Worm (Caenorhabditis elegans) whole organism, mixed stage, embryonic: ENCODE data around the gene cit-1.2.
"Not testable (repeated sequence)": the region's sequence is repeated elsewhere in the genome, so short reads cannot be mapped to it uniquely, and the experiment has no call there.

Experiments
- bed-3 ChIP-seq: fragments of 200-800 bp; sonication (Bioruptor generic); optimal IDR thresholded peaks from 3 replicates; lab custom pipeline; 2018; ENCODE audit warnings: mild to moderate bottlenecking, missing genetic modification characterization, moderate library complexity, missing compliant biosample characterization
- blmp-1 ChIP-seq: fragments of 150-350 bp; optimal IDR thresholded peaks from 2 replicates; lab custom pipeline; 2014; ENCODE audit warnings: missing biosample characterization, missing genetic modification characterization
- ceh-39 ChIP-seq: fragments of 150-350 bp; optimal IDR thresholded peaks from 2 replicates; lab custom pipeline; 2014; ENCODE audit warnings: missing biosample characterization, missing genetic modification characterization
- ceh-43 ChIP-seq: fragments of 200-800 bp; sonication (Bioruptor generic); optimal IDR thresholded peaks from 2 replicates; lab custom pipeline; 2018; ENCODE audit warnings: mild to moderate bottlenecking, missing genetic modification characterization, moderate library complexity, missing compliant biosample characterization
- ceh-83 ChIP-seq: fragments of 200-800 bp; sonication (Bioruptor generic); optimal IDR thresholded peaks from 2 replicates; lab custom pipeline; 2018; ENCODE audit warnings: mild to moderate bottlenecking, missing genetic modification characterization, missing compliant biosample characterization
- ces-1 ChIP-seq: fragments of 150-350 bp; optimal IDR thresholded peaks from 2 replicates; lab custom pipeline; 2014; ENCODE audit warnings: missing biosample characterization, missing genetic modification reagents, missing genetic modification characterization
- cnd-1 ChIP-seq: fragments of 200-800 bp; sonication (Bioruptor generic); optimal IDR thresholded peaks from 2 replicates; lab custom pipeline; 2018; ENCODE audit warnings: mild to moderate bottlenecking, missing genetic modification characterization, missing compliant biosample characterization
- drap-1 ChIP-seq: fragments of 200-800 bp; sonication (Bioruptor generic); optimal IDR thresholded peaks from 3 replicates; lab custom pipeline; 2018; ENCODE audit warnings: mild to moderate bottlenecking, missing genetic modification characterization, missing compliant biosample characterization
- elt-3 ChIP-seq: fragments of 150-350 bp; optimal IDR thresholded peaks from 2 replicates; lab custom pipeline; 2014; ENCODE audit warnings: missing biosample characterization, missing genetic modification characterization
- flh-1 ChIP-seq: fragments of 200-800 bp; sonication (Bioruptor generic); optimal IDR thresholded peaks from 2 replicates; lab custom pipeline; 2018; ENCODE audit warnings: mild to moderate bottlenecking, missing genetic modification characterization, moderate library complexity, missing compliant biosample characterization
- ham-2 ChIP-seq: fragments of 200-800 bp; sonication (Bioruptor generic); optimal IDR thresholded peaks from 2 replicates; lab custom pipeline; 2018; ENCODE audit warnings: mild to moderate bottlenecking, missing genetic modification characterization, missing compliant biosample characterization
- lsy-2 ChIP-seq: fragments of 150-350 bp; optimal IDR thresholded peaks from 2 replicates; lab custom pipeline; 2014; ENCODE audit warnings: missing biosample characterization, missing genetic modification characterization
- mab-5 ChIP-seq: fragments of 150-350 bp; optimal IDR thresholded peaks from 2 replicates; lab custom pipeline; 2014; ENCODE audit warnings: missing biosample characterization, missing genetic modification characterization
- mep-1 ChIP-seq: fragments of 150-350 bp; optimal IDR thresholded peaks from 2 replicates; lab custom pipeline; 2017; ENCODE audit warnings: missing biosample characterization, missing genetic modification reagents, missing genetic modification characterization, inconsistent platforms
- mls-2 ChIP-seq: sonication (generic microtip); optimal IDR thresholded peaks from 2 replicates; lab custom pipeline; 2016; ENCODE audit warnings: mild to moderate bottlenecking, missing genetic modification characterization, moderate library complexity, missing compliant biosample characterization
- nhr-12 ChIP-seq: fragments of 150-350 bp; optimal IDR thresholded peaks from 2 replicates; lab custom pipeline; 2014; ENCODE audit warnings: missing biosample characterization, missing genetic modification characterization
- nhr-2 ChIP-seq: fragments of 150-350 bp; optimal IDR thresholded peaks from 2 replicates; lab custom pipeline; 2014; ENCODE audit warnings: missing biosample characterization, missing genetic modification characterization
- nhr-237 ChIP-seq: fragments of 150-350 bp; optimal IDR thresholded peaks from 2 replicates; lab custom pipeline; 2014; ENCODE audit warnings: missing biosample characterization, missing genetic modification characterization
- nhr-76 ChIP-seq: sonication (generic microtip); optimal IDR thresholded peaks from 2 replicates; lab custom pipeline; 2017; ENCODE audit warnings: missing biosample characterization, missing genetic modification characterization
- pha-4 ChIP-seq: fragments of 150-350 bp; optimal IDR thresholded peaks from 2 replicates; lab custom pipeline; 2018; ENCODE audit warnings: missing biosample characterization, missing genetic modification reagents, missing genetic modification characterization
- sem-2 ChIP-seq: fragments of 200-800 bp; sonication (Bioruptor generic); optimal IDR thresholded peaks from 2 replicates; lab custom pipeline; 2018; ENCODE audit warnings: mild to moderate bottlenecking, missing genetic modification characterization, missing compliant biosample characterization
- snpc-4 ChIP-seq: fragments of 150-350 bp; optimal IDR thresholded peaks from 2 replicates; lab custom pipeline; 2014; ENCODE audit warnings: missing biosample characterization, missing genetic modification characterization
- sptf-1 ChIP-seq: sonication (generic microtip); optimal IDR thresholded peaks from 2 replicates; lab custom pipeline; 2017; ENCODE audit warnings: mild to moderate bottlenecking, missing genetic modification characterization, moderate library complexity, missing compliant biosample characterization
- tbx-8 ChIP-seq: fragments of 200-800 bp; sonication (Bioruptor generic); optimal IDR thresholded peaks from 2 replicates; lab custom pipeline; 2018; ENCODE audit warnings: mild to moderate bottlenecking, missing genetic modification characterization, moderate library complexity, missing compliant biosample characterization
- unc-39 ChIP-seq: fragments of 150-350 bp; optimal IDR thresholded peaks from 2 replicates; lab custom pipeline; 2014; ENCODE audit warnings: missing biosample characterization, missing genetic modification characterization
- unc-62 ChIP-seq: fragments of 150-350 bp; optimal IDR thresholded peaks from 2 replicates; lab custom pipeline; 2014; ENCODE audit warnings: missing biosample characterization, missing genetic modification reagents, missing genetic modification characterization
- zip-8 ChIP-seq: fragments of 150-350 bp; optimal IDR thresholded peaks from 2 replicates; lab custom pipeline; 2014; ENCODE audit warnings: missing biosample characterization, missing genetic modification characterization

Gene cit-1.2

DNA sequence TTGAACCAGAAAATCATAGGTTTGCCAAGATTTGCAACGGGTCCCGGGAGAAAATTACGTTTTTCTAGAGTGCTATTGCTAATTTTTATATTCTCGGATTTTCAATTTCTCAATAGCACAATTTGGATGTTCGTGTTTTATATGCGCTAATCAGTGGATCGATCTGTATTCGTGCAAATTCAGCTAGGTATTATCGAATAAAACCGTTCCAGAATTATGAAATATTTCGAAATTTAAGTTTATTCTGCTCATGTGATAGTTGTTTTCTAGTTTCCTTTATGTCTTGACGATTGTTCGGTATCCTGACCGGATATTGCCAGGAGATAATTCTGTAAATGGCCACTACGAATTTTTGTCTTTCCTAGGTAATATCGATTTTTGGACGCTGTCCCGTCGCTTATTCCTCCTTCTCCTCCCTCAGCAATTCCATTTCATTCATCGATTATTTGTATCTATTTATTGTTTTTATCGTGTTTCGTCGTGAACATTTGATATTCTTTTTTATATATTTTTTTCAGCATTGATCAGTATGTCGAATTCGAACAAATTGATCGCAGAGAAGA is at the start of gene cit-1.2:
Gene cit-1.2 (plus strand): TSS at position 513 of the 563 bp plus-strand sequence.
- TF ChIP-seq tbx-8 (GFP tag; lab: Kevin White, UChicago) (no peak), bed-3 (GFP tag; lab: Kevin White, UChicago) (no peak), lsy-2 (tag; lab: Kevin White, UChicago) (no peak), unc-62 (GFP tag; lab: Kevin White, UChicago) (no peak), zip-8 (tag; lab: Kevin White, UChicago) (no peak), mls-2 (tag; lab: Kevin White, UChicago) (no peak), sem-2 (no peak), ceh-83 (GFP tag; lab: Kevin White, UChicago) (no peak), ham-2 (GFP tag; lab: Kevin White, UChicago) (no peak), drap-1 (GFP tag; lab: Kevin White, UChicago) (no peak), snpc-4 (tag; lab: Kevin White, UChicago) (no peak), blmp-1 (no peak), nhr-76 (tag; lab: Kevin White, UChicago) (no peak)
- TF ChIP-seq, all 35 proteins: peak for 0

DNA sequence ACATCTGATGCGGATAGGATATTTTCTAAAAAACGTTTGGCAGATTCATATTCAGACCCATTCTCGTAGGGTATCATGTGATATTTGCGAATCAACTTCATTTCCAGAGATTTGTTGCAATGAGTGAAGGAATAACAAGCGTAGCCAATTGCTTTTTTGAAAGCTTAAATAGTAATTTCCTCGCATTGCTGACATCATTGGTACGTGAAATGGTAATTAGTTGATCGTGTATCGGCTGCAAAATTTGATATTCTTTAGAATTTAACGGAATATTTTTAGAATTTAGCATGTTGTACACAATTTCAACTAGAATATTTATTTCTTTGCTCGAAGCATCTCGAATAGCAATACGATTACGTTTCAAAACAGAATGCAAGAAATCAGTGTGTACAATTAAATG is 47.9 kb upstream of the cit-1.2 start, which contains the start of gene F54H12.4:
Gene F54H12.4 (minus strand): TSS at position 101 of the 400 bp plus-strand sequence.
- not testable (repeated sequence) for TF ChIP-seq flh-1 (GFP tag; lab: Kevin White, UChicago); cnd-1 (tag; lab: Kevin White, UChicago); zip-8 (tag; lab: Kevin White, UChicago)

DNA sequence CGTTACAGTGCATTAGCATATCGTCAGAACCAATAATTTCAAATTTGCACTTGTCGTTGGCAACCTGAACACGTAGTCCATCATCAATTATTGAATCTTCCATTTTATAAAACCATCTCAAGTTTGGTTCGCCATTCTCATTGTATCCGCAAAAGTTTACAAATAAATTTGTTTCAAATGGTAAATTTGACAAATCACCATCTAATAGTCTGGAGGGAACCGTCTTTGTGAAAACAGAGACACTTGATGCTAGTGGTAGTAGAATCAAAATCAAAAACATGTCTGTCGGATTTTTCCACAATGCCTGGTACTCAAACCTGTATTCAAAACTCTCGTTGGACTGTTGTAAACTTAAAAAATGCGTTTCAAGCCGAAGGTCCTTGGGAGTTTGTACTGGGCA is 46.3 kb upstream of the cit-1.2 start, which contains the start of gene F54H12.2:
Gene F54H12.2 (plus strand): TSS at position 301 of the 400 bp plus-strand sequence.
- not testable (repeated sequence) for TF ChIP-seq zip-8 (tag; lab: Kevin White, UChicago); nhr-237; drap-1 (GFP tag; lab: Kevin White, UChicago)
- TF ChIP-seq, all 35 proteins: peak for 0; not testable (repeated sequence) for 35

- TF ChIP-seq sptf-1: no peak
- no peak for TF ChIP-seq mep-1 (tag; lab: Kevin White, UChicago)
- no peak for TF ChIP-seq tbx-8 (GFP tag; lab: Kevin White, UChicago)
- TF ChIP-seq nhr-237: no peak
- TF ChIP-seq elt-3: no peak
- TF ChIP-seq lsy-2 (tag; lab: Kevin White, UChicago): no peak
- TF ChIP-seq ceh-83 (GFP tag; lab: Kevin White, UChicago): no peak
- TF ChIP-seq ceh-39 (tag; lab: Kevin White, UChicago): no peak
- TF ChIP-seq nhr-2 (tag; lab: Kevin White, UChicago): no peak
- no peak for TF ChIP-seq ham-2 (GFP tag; lab: Kevin White, UChicago)
- no peak for TF ChIP-seq zip-8 (tag; lab: Kevin White, UChicago)
- TF ChIP-seq pha-4: no peak
- no peak for TF ChIP-seq ceh-43 (GFP tag; lab: Kevin White, UChicago)
- no peak for TF ChIP-seq nhr-12
- TF ChIP-seq, all 35 proteins: peak for 0
These were observed 41.5 kb upstream of the cit-1.2 start, which contains the start of the genes F54H12.8 and F54H12.7 for ce11 chrIII:7969121-7969520. Gene F54H12.8, minus strand, starts transcription at chrIII:7969221. Gene F54H12.7, plus strand, starts transcription at chrIII:7969349.

ce11 chrIII:7972061-7972460 is 38.5 kb upstream of the cit-1.2 start, which contains the start of gene F54H12.5:
Gene F54H12.5, minus strand, starts transcription at chrIII:7972161.
- TF ChIP-seq snpc-4 (tag; lab: Kevin White, UChicago) (no peak), ceh-39 (tag; lab: Kevin White, UChicago) (peak; percentile 27)

ce11 chrIII:7972687-7973086 is 37.9 kb upstream of the cit-1.2 start:
- TF ChIP-seq mab-5 (tag; lab: Kevin White, UChicago): no peak
- no peak for TF ChIP-seq lsy-2 (tag; lab: Kevin White, UChicago)
- no peak for TF ChIP-seq ces-1 (GFP tag; lab: Kevin White, UChicago)
- no peak for TF ChIP-seq mep-1 (tag; lab: Kevin White, UChicago)
- no peak for TF ChIP-seq ceh-43 (GFP tag; lab: Kevin White, UChicago)
- TF ChIP-seq blmp-1: no peak
- no peak for TF ChIP-seq bed-3 (GFP tag; lab: Kevin White, UChicago)
- no peak for TF ChIP-seq unc-39 (tag; lab: Kevin White, UChicago)
- no peak for TF ChIP-seq snpc-4 (tag; lab: Kevin White, UChicago)
